Worm (Caenorhabditis elegans) whole organism, young adult: ENCODE results near the gene C17G10.7.

Experiments used
- B0336.3 ChIP-seq: fragments of 200-800 bp; sonication (Bioruptor generic); IDR thresholded peaks from 2 replicates; pipeline ENCODE4 v1.3.6; 2022; ENCODE audit warnings: missing genetic modification characterization, missing compliant biosample characterization
- C06A6.2 ChIP-seq: fragments of 200-800 bp; sonication (Bioruptor generic); conservative IDR thresholded peaks from 2 replicates; pipeline ENCODE4 v1.3.6; 2022; ENCODE audit warnings: missing genetic modification characterization, missing compliant biosample characterization
- D2030.7 ChIP-seq: fragments of 200-800 bp; sonication (Bioruptor generic); IDR thresholded peaks from 2 replicates; pipeline ENCODE4 v1.3.6; 2022; ENCODE audit warnings: missing genetic modification reagents, missing genetic modification characterization, missing compliant biosample characterization
- F10E7.11 ChIP-seq: sonication (generic microtip); optimal IDR thresholded peaks from 2 replicates; lab custom pipeline; 2017; ENCODE audit warnings: mild to moderate bottlenecking, missing genetic modification characterization, moderate library complexity, missing compliant biosample characterization
- F23B12.7 ChIP-seq: sonication (generic microtip); optimal IDR thresholded peaks from 2 replicates; lab custom pipeline; 2017; ENCODE audit warnings: missing genetic modification characterization, mild to moderate bottlenecking, missing compliant biosample characterization, antibody characterized with exemption, moderate library complexity; ENCODE audit not compliant: insufficient read depth
- F33H1.4 ChIP-seq: fragments of 200-800 bp; sonication (Bioruptor generic); IDR thresholded peaks from 2 replicates; pipeline ENCODE4 v1.3.6; 2022; ENCODE audit warnings: missing genetic modification reagents, missing genetic modification characterization, missing compliant biosample characterization
- F49E8.2 ChIP-seq: sonication (generic microtip); optimal IDR thresholded peaks from 3 replicates; lab custom pipeline; 2017; ENCODE audit warnings: missing genetic modification characterization, mild to moderate bottlenecking, missing compliant biosample characterization, antibody characterized with exemption, moderate library complexity; ENCODE audit not compliant: insufficient read depth
- F55B11.4 ChIP-seq: sonication (generic microtip); optimal IDR thresholded peaks from 2 replicates; lab custom pipeline; 2016; ENCODE audit warnings: missing compliant biosample characterization, missing genetic modification characterization, borderline replicate concordance; ENCODE audit not compliant: insufficient read depth
- T07F8.4 ChIP-seq: sonication (generic microtip); optimal IDR thresholded peaks from 2 replicates; lab custom pipeline; 2016; ENCODE audit warnings: mild to moderate bottlenecking, missing genetic modification characterization, moderate library complexity, missing compliant biosample characterization
- Y53F4B.3 ChIP-seq: fragments of 200-800 bp; sonication (Bioruptor generic); IDR thresholded peaks from 2 replicates; pipeline ENCODE4 v1.3.6; 2022; ENCODE audit warnings: missing genetic modification reagents, missing genetic modification characterization, missing compliant biosample characterization
- Y56A3A.18 ChIP-seq: fragments of 200-800 bp; sonication (Bioruptor generic); IDR thresholded peaks from 2 replicates; pipeline ENCODE4 v1.3.6; 2022; ENCODE audit warnings: missing genetic modification reagents, missing genetic modification characterization, missing compliant biosample characterization
- akir-1 ChIP-seq: fragments of 200-800 bp; sonication (Bioruptor generic); optimal IDR thresholded peaks from 2 replicates; lab custom pipeline; 2018; ENCODE audit warnings: mild to moderate bottlenecking, missing genetic modification characterization, moderate library complexity, missing compliant biosample characterization
- ama-1 ChIP-seq, 3 experiments: fragments of 150-350 bp in 1 of 3; sonication (generic microtip) in 2 of 3; optimal IDR thresholded peaks; 2 replicates each; lab custom pipeline; 2014 to 2018; ENCODE audit warnings: missing biosample characterization in 2 of 3, missing genetic modification characterization in 2 of 3, missing genetic modification reagents in 2 of 3
- aptf-3 ChIP-seq: fragments of 200-800 bp; sonication (Bioruptor generic); IDR thresholded peaks from 2 replicates; pipeline ENCODE4 v1.3.6; 2022; ENCODE audit warnings: missing genetic modification characterization, missing compliant biosample characterization
- athp-1 ChIP-seq: sonication (generic microtip); optimal IDR thresholded peaks from 2 replicates; lab custom pipeline; 2017; ENCODE audit warnings: mild to moderate bottlenecking, missing genetic modification characterization, missing compliant biosample characterization
- attf-3 ChIP-seq: fragments of 200-800 bp; sonication (Bioruptor generic); conservative IDR thresholded peaks from 2 replicates; pipeline ENCODE4 v1.3.6; 2022; ENCODE audit warnings: missing genetic modification reagents, missing genetic modification characterization, missing compliant biosample characterization
- attf-5 ChIP-seq: fragments of 200-800 bp; sonication (Bioruptor generic); optimal IDR thresholded peaks from 2 replicates; lab custom pipeline; 2018; ENCODE audit warnings: mild to moderate bottlenecking, missing genetic modification characterization, missing compliant biosample characterization
- attf-6 ChIP-seq: fragments of 200-800 bp; sonication (Bioruptor generic); IDR thresholded peaks from 2 replicates; pipeline ENCODE4 v1.3.6; 2022; ENCODE audit warnings: missing genetic modification reagents, missing genetic modification characterization, missing compliant biosample characterization
- chd-7 ChIP-seq: sonication (generic microtip); optimal IDR thresholded peaks from 2 replicates; lab custom pipeline; 2016; ENCODE audit warnings: mild to moderate bottlenecking, missing genetic modification characterization, moderate library complexity, missing compliant biosample characterization
- dox-1 ChIP-seq: fragments of 200-800 bp; sonication (Bioruptor generic); IDR thresholded peaks from 2 replicates; pipeline ENCODE4 v1.3.6; 2022; ENCODE audit warnings: missing genetic modification reagents, missing genetic modification characterization, missing compliant biosample characterization
- efl-1 ChIP-seq: fragments of 150-350 bp; optimal IDR thresholded peaks from 2 replicates; lab custom pipeline; 2014; ENCODE audit warnings: missing biosample characterization, missing genetic modification reagents, missing genetic modification characterization
- fkh-3 ChIP-seq: sonication (generic microtip); optimal IDR thresholded peaks from 2 replicates; lab custom pipeline; 2016; ENCODE audit warnings: mild to moderate bottlenecking, missing genetic modification characterization, missing compliant biosample characterization
- gei-17 ChIP-seq: fragments of 200-800 bp; sonication (Bioruptor generic); optimal IDR thresholded peaks from 2 replicates; lab custom pipeline; 2018; ENCODE audit warnings: mild to moderate bottlenecking, missing genetic modification characterization, missing compliant biosample characterization
- hlh-26 ChIP-seq: fragments of 200-800 bp; sonication (Bioruptor generic); conservative IDR thresholded peaks from 2 replicates; pipeline ENCODE4 v1.3.6; 2022; ENCODE audit warnings: missing genetic modification reagents, missing genetic modification characterization, missing compliant biosample characterization
- hmg-20 ChIP-seq: fragments of 200-800 bp; sonication (Bioruptor generic); IDR thresholded peaks from 2 replicates; pipeline ENCODE4 v1.3.6; 2022; ENCODE audit warnings: missing genetic modification reagents, missing genetic modification characterization, missing compliant biosample characterization
- lag-1 ChIP-seq: fragments of 200-800 bp; sonication (Bioruptor generic); IDR thresholded peaks from 2 replicates; pipeline ENCODE4 v1.3.6; 2022; ENCODE audit warnings: missing genetic modification reagents, missing genetic modification characterization, missing compliant biosample characterization
- let-607 ChIP-seq, 2 experiments: fragments of 200-800 bp in 1 of 2; sonication (Bioruptor generic) in 1 of 2; sonication (generic microtip) in 1 of 2; optimal IDR thresholded peaks; 2 replicates each; lab custom pipeline; 2016 to 2018; ENCODE audit warnings: mild to moderate bottlenecking in 2 of 2, missing compliant biosample characterization in 2 of 2, missing genetic modification characterization in 2 of 2, moderate library complexity in 2 of 2, missing genotype in 1 of 2
- lin-26 ChIP-seq: fragments of 200-800 bp; sonication (Bioruptor generic); IDR thresholded peaks from 2 replicates; pipeline ENCODE4 v1.3.6; 2022; ENCODE audit warnings: missing genetic modification reagents, missing genetic modification characterization, missing compliant biosample characterization
- lin-35 ChIP-seq, 3 experiments: fragments of 150-350 bp in 2 of 3; sonication (generic microtip) in 1 of 3; optimal IDR thresholded peaks; 2 replicates each; lab custom pipeline; 2014 to 2018; ENCODE audit warnings: missing biosample characterization in 3 of 3, missing genetic modification characterization in 3 of 3, missing genetic modification reagents in 3 of 3
- lin-54 ChIP-seq: fragments of 200-800 bp; sonication (Bioruptor generic); optimal IDR thresholded peaks from 2 replicates; lab custom pipeline; 2018; ENCODE audit warnings: mild to moderate bottlenecking, missing genetic modification characterization, missing compliant biosample characterization
- lsy-27 ChIP-seq: sonication (generic microtip); optimal IDR thresholded peaks from 2 replicates; lab custom pipeline; 2017; ENCODE audit warnings: missing genetic modification characterization, mild to moderate bottlenecking, missing compliant biosample characterization, antibody characterized with exemption, missing genotype, borderline replicate concordance; ENCODE audit not compliant: insufficient read depth
- madf-3 ChIP-seq: fragments of 200-800 bp; sonication (Bioruptor generic); IDR thresholded peaks from 2 replicates; pipeline ENCODE4 v1.3.6; 2022; ENCODE audit warnings: missing genetic modification reagents, missing genetic modification characterization, missing compliant biosample characterization
- madf-6 ChIP-seq: fragments of 200-800 bp; sonication (Bioruptor generic); IDR thresholded peaks from 2 replicates; pipeline ENCODE4 v1.3.6; 2022; ENCODE audit warnings: missing genetic modification reagents, missing genetic modification characterization, missing compliant biosample characterization
- mcd-1 ChIP-seq: fragments of 200-800 bp; sonication (Bioruptor generic); IDR thresholded peaks from 2 replicates; pipeline ENCODE4 v1.3.6; 2022; ENCODE audit warnings: missing genetic modification reagents, missing genetic modification characterization, missing compliant biosample characterization
- nfyb-1 ChIP-seq: fragments of 200-800 bp; sonication (Bioruptor generic); IDR thresholded peaks from 2 replicates; pipeline ENCODE4 v1.3.6; 2022; ENCODE audit warnings: missing genetic modification reagents, missing genetic modification characterization, missing compliant biosample characterization
- nhr-27 ChIP-seq: fragments of 200-800 bp; sonication (Bioruptor generic); optimal IDR thresholded peaks from 2 replicates; lab custom pipeline; 2018; ENCODE audit warnings: mild to moderate bottlenecking, missing genetic modification characterization, moderate library complexity, missing compliant biosample characterization
- nhr-90 ChIP-seq: sonication (generic microtip); optimal IDR thresholded peaks from 2 replicates; lab custom pipeline; 2016; ENCODE audit warnings: missing genotype, mild to moderate bottlenecking, missing genetic modification characterization, missing compliant biosample characterization
- pbrm-1 ChIP-seq: fragments of 200-800 bp; sonication (Bioruptor generic); IDR thresholded peaks from 2 replicates; pipeline ENCODE4 v1.3.6; 2022; ENCODE audit warnings: missing genetic modification reagents, missing genetic modification characterization, missing compliant biosample characterization
- pha-4 ChIP-seq: fragments of 150-350 bp; sonication (generic microtip); optimal IDR thresholded peaks from 2 replicates; lab custom pipeline; 2014; ENCODE audit warnings: missing biosample characterization, missing genetic modification reagents, missing genetic modification characterization
- repo-1 ChIP-seq: sonication (generic microtip); optimal IDR thresholded peaks from 2 replicates; lab custom pipeline; 2017; ENCODE audit warnings: mild to moderate bottlenecking, missing genetic modification characterization, missing compliant biosample characterization
- rpc-1 ChIP-seq, 2 experiments: fragments of 150-350 bp in 1 of 2; sonication (generic microtip) in 1 of 2; optimal IDR thresholded peaks; 2 replicates each; lab custom pipeline; 2014 to 2018; ENCODE audit warnings: missing biosample characterization in 1 of 2, missing genetic modification characterization in 1 of 2, missing genetic modification reagents in 1 of 2, missing genotype in 1 of 2
- sea-2 ChIP-seq: fragments of 200-800 bp; sonication (Bioruptor generic); IDR thresholded peaks from 2 replicates; pipeline ENCODE4 v1.3.6; 2022; ENCODE audit warnings: missing genetic modification characterization, missing compliant biosample characterization
- snpc-4 ChIP-seq, 5 experiments: fragments of 150-350 bp in 1 of 5; sonication (generic microtip) in 4 of 5; optimal IDR thresholded peaks; 2 replicates each; lab custom pipeline; 2014 to 2018; ENCODE audit warnings: missing genetic modification characterization in 5 of 5, missing biosample characterization in 3 of 5, antibody characterized with exemption in 2 of 5, mild to moderate bottlenecking in 2 of 5, missing compliant biosample characterization in 2 of 5, missing genotype in 2 of 5, moderate library complexity in 2 of 5, missing genetic modification reagents in 1 of 5
- zim-3 ChIP-seq: sonication (generic microtip); optimal IDR thresholded peaks from 2 replicates; lab custom pipeline; 2017; ENCODE audit warnings: mild to moderate bottlenecking, missing genetic modification characterization, moderate library complexity, missing compliant biosample characterization
- ztf-25 ChIP-seq: fragments of 200-800 bp; sonication (Bioruptor generic); IDR thresholded peaks from 2 replicates; pipeline ENCODE4 v1.3.6; 2022; ENCODE audit warnings: missing genetic modification reagents, missing genetic modification characterization, missing compliant biosample characterization
- ztf-3 ChIP-seq: fragments of 200-800 bp; sonication (Bioruptor generic); optimal IDR thresholded peaks from 2 replicates; lab custom pipeline; 2018; ENCODE audit warnings: mild to moderate bottlenecking, missing genetic modification characterization, missing compliant biosample characterization

Gene C17G10.7

DNA sequence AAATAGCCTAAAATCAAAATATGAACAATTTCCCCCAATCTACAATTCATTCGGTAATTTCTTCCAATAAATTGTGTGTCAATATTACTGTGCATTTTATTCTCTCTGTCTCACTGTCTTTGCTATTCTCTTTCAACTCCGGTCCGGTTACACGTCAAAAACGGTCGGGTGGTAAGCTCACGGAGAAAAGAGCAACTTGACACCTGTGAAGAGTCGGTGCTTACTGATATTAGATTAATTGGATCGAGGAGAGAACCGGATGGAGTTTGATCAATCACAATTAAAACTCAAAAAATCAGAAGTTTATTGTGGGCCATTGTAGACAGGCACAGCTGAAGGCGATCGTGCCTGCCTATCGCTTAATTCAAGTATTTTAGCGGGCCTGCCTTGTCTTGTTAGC, 32.7 kb downstream of the C17G10.7 start (continued):
- TF ChIP-seq nfyb-1 (GFP tag; lab: Robert Waterston, UW) (peak; percentile 67; the same call in 1 of the 2 replicates), T07F8.4 (no peak), F49E8.2 (no peak), athp-1 (no peak), efl-1 (GFP tag; lab: Kevin White, UChicago) (no peak), nhr-27 (tag; lab: Kevin White, UChicago) (no peak), F33H1.4 (GFP tag; lab: Robert Waterston, UW) (no peak), mcd-1 (GFP tag; lab: Robert Waterston, UW) (peak; percentile 38; the same call in 1 of the 2 replicates), C06A6.2 (GFP tag; lab: Robert Waterston, UW) (0 out of 2 replicates have a peak, but pooled peaks have one; percentile 26), attf-5 (GFP tag; lab: Kevin White, UChicago) (no peak), attf-3 (GFP tag; lab: Robert Waterston, UW) (no peak), F55B11.4 (no peak), chd-7 (tag; lab: Kevin White, UChicago) (peak; percentile 70), madf-6 (GFP tag; lab: Robert Waterston, UW) (peak; percentile 33), lin-54 (GFP tag; lab: Kevin White, UChicago) (peak; percentile 6), hmg-20 (GFP tag; lab: Robert Waterston, UW) (0 out of 2 replicates have a peak, but pooled peaks have one; percentile 2), lin-26 (GFP tag; lab: Robert Waterston, UW) (peak; percentile 37; the same call in 1 of the 2 replicates), Y53F4B.3 (GFP tag; lab: Robert Waterston, UW) (no peak), ztf-25 (no peak), gei-17 (GFP tag; lab: Kevin White, UChicago) (peak; percentile 55), attf-6 (no peak), lag-1 (GFP tag; lab: Robert Waterston, UW) (no peak), zim-3 (tag; lab: Kevin White, UChicago) (peak; percentile 42), snpc-4 (GFP tag; optimal IDR thresholded peaks at IDR 0.05; lab: Kevin White, UChicago) (no peak), snpc-4 (tag; optimal IDR thresholded peaks at IDR 0.05; lab: Kevin White, UChicago) (peak in 1 of 4 experiments; percentile 20), B0336.3 (GFP tag; lab: Robert Waterston, UW) (peak; percentile 80), madf-3 (GFP tag; lab: Robert Waterston, UW) (peak; percentile 67; the same call in 1 of the 2 replicates), F23B12.7 (tag; lab: Kevin White, UChicago) (no peak), let-607 (tag; optimal IDR thresholded peaks at IDR 0.05; lab: Kevin White, UChicago) (peak; percentile 49 to 76), ztf-3 (no peak), lsy-27 (tag; lab: Kevin White, UChicago) (no peak), pbrm-1 (GFP tag; lab: Robert Waterston, UW) (peak; percentile 36; the same call in 1 of the 2 replicates), sea-2 (GFP tag; lab: Robert Waterston, UW) (no peak), rpc-1 (optimal IDR thresholded peaks at IDR 0.05; lab: Kevin White, UChicago) (no peak), rpc-1 (tag; optimal IDR thresholded peaks at IDR 0.05; lab: Kevin White, UChicago) (no peak), nhr-90 (tag; lab: Kevin White, UChicago) (no peak), Y56A3A.18 (GFP tag; lab: Robert Waterston, UW) (peak; percentile 78; the same call in 1 of the 2 replicates), dox-1 (GFP tag; lab: Robert Waterston, UW) (peak; percentile 45; the same call in 1 of the 2 replicates), D2030.7 (GFP tag; lab: Robert Waterston, UW) (no peak), repo-1 (tag; lab: Kevin White, UChicago) (peak; percentile 86), akir-1 (GFP tag; lab: Kevin White, UChicago) (no peak), aptf-3 (GFP tag; lab: Robert Waterston, UW) (no peak), ama-1 (optimal IDR thresholded peaks at IDR 0.05; lab: Kevin White, UChicago) (peak; percentile 33), ama-1 (GFP tag; optimal IDR thresholded peaks at IDR 0.05; lab: Kevin White, UChicago) (no peak), F10E7.11 (no peak), hlh-26 (no peak), lin-35 (GFP tag; optimal IDR thresholded peaks at IDR 0.05; lab: Kevin White, UChicago) (peak in 1 of 3 experiments; percentile 55), fkh-3 (peak; percentile 41), pha-4 (tag; lab: Kevin White, UChicago) (no peak)
